Fruit fly (Drosophila melanogaster): ENCODE data around the gene CG10298.

DNA sequence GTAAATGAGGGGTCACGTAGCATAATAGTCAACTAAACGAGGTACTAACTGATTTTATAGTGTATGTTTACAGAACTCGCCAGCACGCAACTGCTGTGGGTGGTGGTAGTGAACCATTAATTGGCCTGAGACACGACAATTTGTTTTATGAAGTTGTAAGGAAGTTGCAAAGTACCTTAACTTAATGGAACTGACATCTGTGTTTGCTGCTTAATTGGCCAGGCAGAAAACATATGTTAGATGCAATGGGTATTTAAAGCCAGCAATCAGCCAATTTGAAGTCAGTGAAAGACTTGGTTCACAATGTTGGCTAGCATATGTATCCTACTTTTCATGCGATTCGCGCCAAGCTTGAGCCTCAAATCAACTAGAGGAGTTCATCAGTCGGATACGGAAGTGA lies 1.1 kb upstream of the CG10298 start, which contains the start of gene CG17917:
- TF ChIP-seq psq (optimal IDR thresholded peaks at IDR 0.05) = no peak
- TF ChIP-seq Sin3A (optimal IDR thresholded peaks at IDR 0.05) = no peak
- TF ChIP-seq Myc (optimal IDR thresholded peaks at IDR 0.05) = no peak
- no peak for TF ChIP-seq ttk (optimal IDR thresholded peaks at IDR 0.05)
- TF ChIP-seq insv (optimal IDR thresholded peaks at IDR 0.05) = no peak
